Worm (Caenorhabditis elegans) whole organism, late embryonic: ENCODE measurements around the gene srv-3.

ENCODE experiments used
- lin-11 ChIP-seq: fragments of 200-800 bp; sonication (Bioruptor generic); optimal IDR thresholded peaks from 2 replicates; lab custom pipeline; 2018; ENCODE audit warnings: mild to moderate bottlenecking, missing genetic modification characterization, missing compliant biosample characterization
- odd-2 ChIP-seq: sonication (generic microtip); optimal IDR thresholded peaks from 2 replicates; lab custom pipeline; 2017; ENCODE audit warnings: antibody characterized with exemption, mild to moderate bottlenecking, missing genetic modification characterization, missing compliant biosample characterization
- pha-4 ChIP-seq: fragments of 150-350 bp; optimal IDR thresholded peaks from 2 replicates; lab custom pipeline; 2018; ENCODE audit warnings: missing biosample characterization, missing genetic modification reagents, missing genetic modification characterization

DNA sequence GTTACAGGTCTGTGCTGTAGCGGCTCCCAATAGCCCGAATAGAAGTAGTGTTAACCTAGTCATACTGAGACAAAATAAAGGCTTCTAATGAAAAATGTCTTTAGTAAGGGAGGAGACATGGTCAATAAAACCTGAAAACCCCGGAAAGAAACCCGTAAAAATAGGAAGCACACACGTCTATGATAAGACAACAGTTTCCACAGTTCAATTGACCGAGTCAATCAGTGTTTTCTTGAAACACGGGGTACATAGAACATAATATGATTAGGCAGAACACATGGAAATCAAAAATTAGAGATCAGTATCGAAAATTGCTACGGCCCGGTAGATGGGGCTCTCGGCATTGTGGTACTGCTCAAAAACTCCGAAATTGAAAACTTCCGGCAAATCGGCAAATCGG lies 42.4 kb upstream of the srv-3 start, which contains the start of gene clec-49:
- TF ChIP-seq lin-11 (no peak), odd-2 (tag; lab: Kevin White, UChicago) (no peak), pha-4 (no peak)
